Fruit fly (Drosophila melanogaster) whole organism, embryonic: ENCODE data around the gene ps.

ENCODE experiments used
- Awh ChIP-seq: fragments of 200-800 bp; sonication (Bioruptor generic); IDR thresholded peaks from 2 replicates; pipeline ENCODE4, ENCODE4 v1.3.6; 2022; ENCODE audit warnings: missing biosample characterization, missing genetic modification characterization
- BEAF-32 ChIP-seq: fragments of 200-800 bp; sonication (Bioruptor generic); optimal IDR thresholded peaks from 3 replicates; lab custom pipeline; 2017; ENCODE audit warnings: missing biosample characterization, missing genetic modification characterization, mild to moderate bottlenecking, moderate library complexity, missing genetic modification reagents
- Bteb2 ChIP-seq: fragments of 200-800 bp; sonication (Bioruptor generic); optimal IDR thresholded peaks from 2 replicates; lab custom pipeline; 2016; ENCODE audit warnings: missing biosample characterization, missing genetic modification characterization
- CG10366 ChIP-seq: fragments of 200-800 bp; sonication (Bioruptor generic); IDR thresholded peaks from 2 replicates; pipeline ENCODE4 v1.3.6; 2022; ENCODE audit warnings: missing biosample characterization, missing genetic modification characterization
- CG10462 ChIP-seq: fragments of 200-800 bp; sonication (Bioruptor generic); optimal IDR thresholded peaks from 2 replicates; lab custom pipeline; 2016; ENCODE audit warnings: missing biosample characterization, missing genetic modification characterization
- CG10654 ChIP-seq: fragments of 200-800 bp; sonication (Bioruptor generic); optimal IDR thresholded peaks from 2 replicates; lab custom pipeline; 2016; ENCODE audit warnings: missing biosample characterization, missing genetic modification characterization
- CG10959 ChIP-seq: fragments of 200-800 bp; sonication (Bioruptor generic); IDR thresholded peaks from 2 replicates; pipeline ENCODE4 v1.3.6; 2022; ENCODE audit warnings: missing biosample characterization, missing genetic modification characterization
- CG11247 ChIP-seq: fragments of 200-800 bp; sonication (Bioruptor generic); IDR thresholded peaks from 2 replicates; pipeline ENCODE4 v1.3.6; 2022; ENCODE audit warnings: missing biosample characterization, missing genetic modification characterization
- CG11398 ChIP-seq: fragments of 200-800 bp; sonication (Bioruptor generic); optimal IDR thresholded peaks from 2 replicates; lab custom pipeline; 2016; ENCODE audit warnings: missing biosample characterization, missing genetic modification characterization
- CG12769 ChIP-seq: fragments of 200-800 bp; sonication (Bioruptor generic); optimal IDR thresholded peaks from 2 replicates; lab custom pipeline; 2019; ENCODE audit warnings: missing biosample characterization, mild to moderate bottlenecking, missing genetic modification characterization, moderate library complexity
- CG15479 ChIP-seq: fragments of 200-800 bp; sonication (Bioruptor generic); optimal IDR thresholded peaks from 3 replicates; lab custom pipeline; 2019; ENCODE audit warnings: missing biosample characterization, mild to moderate bottlenecking, missing genetic modification characterization, moderate library complexity
- CG15601 ChIP-seq: fragments of 200-800 bp; sonication (Bioruptor generic); optimal IDR thresholded peaks from 3 replicates; lab custom pipeline; 2019; ENCODE audit warnings: missing biosample characterization, mild to moderate bottlenecking, missing genetic modification characterization, moderate library complexity
- CG17612 ChIP-seq: fragments of 200-800 bp; sonication (Bioruptor generic); IDR thresholded peaks from 2 replicates; pipeline ENCODE4 v1.3.6; 2022; ENCODE audit warnings: missing biosample characterization, missing genetic modification characterization
- CG18476 ChIP-seq: fragments of 200-800 bp; sonication (Bioruptor generic); optimal IDR thresholded peaks from 2 replicates; lab custom pipeline; 2016; ENCODE audit warnings: missing biosample characterization, mild to moderate bottlenecking, missing genetic modification characterization
- CG4328 ChIP-seq: fragments of 200-800 bp; sonication (Bioruptor generic); optimal IDR thresholded peaks from 3 replicates; lab custom pipeline; 2017; ENCODE audit warnings: missing biosample characterization, missing genetic modification reagents, missing genetic modification characterization
- CG4617 ChIP-seq: fragments of 200-800 bp; sonication (Bioruptor generic); optimal IDR thresholded peaks from 3 replicates; lab custom pipeline; 2016; ENCODE audit warnings: missing biosample characterization, missing genetic modification characterization, borderline replicate concordance
- CG6854 ChIP-seq: fragments of 200-800 bp; sonication (Bioruptor generic); optimal IDR thresholded peaks from 3 replicates; lab custom pipeline; 2017; ENCODE audit warnings: missing biosample characterization, mild to moderate bottlenecking, missing genetic modification characterization
- CG7745 ChIP-seq: fragments of 200-800 bp; sonication (Bioruptor generic); optimal IDR thresholded peaks from 2 replicates; lab custom pipeline; 2018; ENCODE audit warnings: missing biosample characterization, mild to moderate bottlenecking, missing genetic modification characterization, moderate library complexity
- CG7839 ChIP-seq: fragments of 200-800 bp; sonication (Bioruptor generic); optimal IDR thresholded peaks from 3 replicates; lab custom pipeline; 2018; ENCODE audit warnings: missing biosample characterization, mild to moderate bottlenecking, missing genetic modification characterization, moderate library complexity
- CG7963 ChIP-seq: fragments of 200-800 bp; sonication (Bioruptor generic); IDR thresholded peaks from 3 replicates; pipeline ENCODE4 v1.3.6; 2022; ENCODE audit warnings: missing biosample characterization, missing genetic modification characterization; ENCODE audit not compliant: partially characterized antibody
- CG8924 ChIP-seq: fragments of 200-800 bp; optimal IDR thresholded peaks from 3 replicates; lab custom pipeline; 2019; ENCODE audit warnings: missing biosample characterization, mild to moderate bottlenecking, missing genetic modification characterization, moderate library complexity
- Deaf1 ChIP-seq: fragments of 200-800 bp; optimal IDR thresholded peaks from 3 replicates; lab custom pipeline; 2019; ENCODE audit warnings: missing biosample characterization, mild to moderate bottlenecking, missing genetic modification characterization, moderate library complexity
- Dip3 ChIP-seq: fragments of 200-800 bp; sonication (Bioruptor generic); optimal IDR thresholded peaks from 3 replicates; lab custom pipeline; 2016; ENCODE audit warnings: missing biosample characterization, missing genetic modification characterization
- ERR ChIP-seq: fragments of 200-800 bp; sonication (Bioruptor generic); optimal IDR thresholded peaks from 2 replicates; lab custom pipeline; 2016; ENCODE audit warnings: missing biosample characterization, missing genetic modification characterization
- MESR4 ChIP-seq: fragments of 200-800 bp; sonication (Bioruptor generic); optimal IDR thresholded peaks from 2 replicates; lab custom pipeline; 2018; ENCODE audit warnings: missing biosample characterization, mild to moderate bottlenecking, missing genetic modification characterization, moderate library complexity
- Med ChIP-seq: fragments of 200-800 bp; sonication (Bioruptor generic); peaks from one replicate; lab custom pipeline; 2016; ENCODE audit warnings: missing biosample characterization, missing genetic modification characterization, mild to moderate bottlenecking, inconsistent platforms, moderate library complexity
- Opbp ChIP-seq: fragments of 200-800 bp; sonication (Bioruptor generic); IDR thresholded peaks from 3 replicates; pipeline ENCODE4 v1.3.6; 2022; ENCODE audit warnings: missing biosample characterization, missing genetic modification characterization; ENCODE audit not compliant: partially characterized antibody
- Pdp1 ChIP-seq, 2 experiments: fragments of 200-800 bp; sonication (Bioruptor generic); optimal IDR thresholded peaks; 3 replicates each; lab custom pipeline; 2016; ENCODE audit warnings: missing biosample characterization in 2 of 2, missing genetic modification characterization in 2 of 2, mild to moderate bottlenecking in 1 of 2, moderate library complexity in 1 of 2
- Rx ChIP-seq: fragments of 200-800 bp; sonication (Bioruptor generic); IDR thresholded peaks from 2 replicates; pipeline ENCODE4 v1.3.6; 2022; ENCODE audit warnings: missing biosample characterization, missing genetic modification characterization
- Side ChIP-seq: fragments of 200-800 bp; sonication (Bioruptor generic); optimal IDR thresholded peaks from 2 replicates; lab custom pipeline; 2016; ENCODE audit warnings: missing biosample characterization, missing genetic modification characterization
- ato ChIP-seq: fragments of 200-800 bp; sonication (Bioruptor generic); IDR thresholded peaks from 2 replicates; pipeline ENCODE4 v1.3.6; 2022; ENCODE audit warnings: missing biosample characterization, missing genetic modification characterization; ENCODE audit not compliant: partially characterized antibody
- bbx ChIP-seq: fragments of 200-800 bp; sonication (Bioruptor generic); IDR thresholded peaks from 2 replicates; pipeline ENCODE4 v1.3.6; 2022; ENCODE audit warnings: missing biosample characterization, missing genetic modification characterization; ENCODE audit not compliant: partially characterized antibody
- chif ChIP-seq, 2 experiments: fragments of 200-800 bp; sonication (Bioruptor generic); optimal IDR thresholded peaks; 3 replicates each; lab custom pipeline; 2016; ENCODE audit warnings: missing biosample characterization in 2 of 2, missing genetic modification characterization in 2 of 2
- chinmo ChIP-seq: fragments of 200-800 bp; sonication (Bioruptor generic); IDR thresholded peaks from 4 replicates; pipeline ENCODE4 v1.3.6; 2022; ENCODE audit warnings: missing biosample characterization, missing genetic modification characterization; ENCODE audit not compliant: partially characterized antibody
- ems ChIP-seq: fragments of 200-800 bp; sonication (Bioruptor generic); optimal IDR thresholded peaks from 3 replicates; lab custom pipeline; 2016; ENCODE audit warnings: missing biosample characterization, missing genetic modification characterization
- exex ChIP-seq: fragments of 200-800 bp; sonication (Bioruptor generic); optimal IDR thresholded peaks from 4 replicates; lab custom pipeline; 2018; ENCODE audit warnings: missing biosample characterization, mild to moderate bottlenecking, missing genetic modification characterization, moderate library complexity
- eyg ChIP-seq: fragments of 200-800 bp; sonication (Bioruptor generic); optimal IDR thresholded peaks from 3 replicates; lab custom pipeline; 2016; ENCODE audit warnings: missing biosample characterization, missing genetic modification characterization
- fd102C ChIP-seq: fragments of 200-800 bp; sonication (Bioruptor generic); optimal IDR thresholded peaks from 2 replicates; lab custom pipeline; 2018; ENCODE audit warnings: missing biosample characterization, mild to moderate bottlenecking, missing genetic modification characterization, moderate library complexity
- fd3F ChIP-seq: fragments of 200-800 bp; sonication (Bioruptor generic); optimal IDR thresholded peaks from 2 replicates; lab custom pipeline; 2018; ENCODE audit warnings: missing biosample characterization, mild to moderate bottlenecking, missing genetic modification characterization, moderate library complexity
- gcm2 ChIP-seq: fragments of 200-800 bp; sonication (Bioruptor generic); optimal IDR thresholded peaks from 2 replicates; lab custom pipeline; 2016; ENCODE audit warnings: missing biosample characterization, missing genetic modification characterization
- gem ChIP-seq: fragments of 200-800 bp; sonication (Bioruptor generic); optimal IDR thresholded peaks from 2 replicates; lab custom pipeline; 2019; ENCODE audit warnings: missing biosample characterization, mild to moderate bottlenecking, missing genetic modification characterization, moderate library complexity
- hb ChIP-seq: fragments of 200-800 bp; sonication (Bioruptor generic); IDR thresholded peaks from 3 replicates; pipeline ENCODE4 v1.3.6; 2022; ENCODE audit warnings: missing biosample characterization, missing genetic modification characterization; ENCODE audit not compliant: partially characterized antibody
- kay ChIP-seq: fragments of 200-800 bp; sonication (Bioruptor generic); optimal IDR thresholded peaks from 2 replicates; lab custom pipeline; 2016; ENCODE audit warnings: missing biosample characterization, missing genetic modification characterization
- odd ChIP-seq: fragments of 200-800 bp; sonication (Bioruptor generic); optimal IDR thresholded peaks from 2 replicates; lab custom pipeline; 2017; ENCODE audit warnings: missing biosample characterization, mild to moderate bottlenecking, missing genetic modification characterization
- pros ChIP-seq: fragments of 200-800 bp; sonication (Bioruptor generic); optimal IDR thresholded peaks from 3 replicates; lab custom pipeline; 2019; ENCODE audit warnings: missing biosample characterization, mild to moderate bottlenecking, missing genetic modification characterization, moderate library complexity
- slbo ChIP-seq: fragments of 200-800 bp; sonication (Bioruptor generic); IDR thresholded peaks from 2 replicates; pipeline ENCODE4 v1.3.6; 2022; ENCODE audit warnings: missing biosample characterization, missing genetic modification characterization
- slp2 ChIP-seq: fragments of 200-800 bp; sonication (Bioruptor generic); optimal IDR thresholded peaks from 2 replicates; lab custom pipeline; 2016; ENCODE audit warnings: missing biosample characterization, missing genetic modification characterization
- tap ChIP-seq: fragments of 200-800 bp; optimal IDR thresholded peaks from 3 replicates; lab custom pipeline; 2019; ENCODE audit warnings: missing biosample characterization, mild to moderate bottlenecking, missing genetic modification characterization, moderate library complexity
- tup ChIP-seq: fragments of 200-800 bp; sonication (Bioruptor generic); optimal IDR thresholded peaks from 2 replicates; lab custom pipeline; 2016; ENCODE audit warnings: missing biosample characterization, mild to moderate bottlenecking, missing genetic modification characterization, moderate library complexity
- zen2 ChIP-seq: fragments of 200-800 bp; sonication (Bioruptor generic); IDR thresholded peaks from 3 replicates; pipeline ENCODE4 v1.3.6; 2022; ENCODE audit warnings: missing biosample characterization, missing genetic modification characterization; ENCODE audit not compliant: partially characterized antibody

Gene ps

DNA sequence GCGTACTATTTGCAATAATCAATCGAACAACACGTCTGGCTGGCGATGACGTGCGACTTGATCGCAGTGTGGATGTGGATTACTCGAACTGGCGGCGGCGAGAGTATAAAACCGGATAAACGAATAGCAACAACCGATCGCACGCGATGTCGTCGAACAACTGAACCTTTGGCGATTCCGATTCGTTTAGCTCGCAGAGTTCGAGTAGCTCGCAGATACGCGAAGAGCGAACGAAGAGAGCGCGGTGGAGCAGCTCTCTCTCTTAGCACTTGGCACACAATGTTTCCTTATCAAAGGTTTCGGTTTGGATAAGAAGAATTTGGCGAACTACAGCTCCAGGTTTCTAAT lies 84.7 kb downstream of the ps start, which contains the start of gene RhoL (continued):
- no peak for TF ChIP-seq fd3F (GFP tag; lab: Kevin White, UChicago)
- TF ChIP-seq CG11398 (GFP tag; lab: Kevin White, UChicago): no peak
- no peak for TF ChIP-seq CG10366 (GFP tag; lab: Robert Waterston, UW)
- TF ChIP-seq slbo (GFP tag; lab: Robert Waterston, UW): 0 out of 2 replicates have a peak, but pooled peaks have one; percentile 10
- no peak for TF ChIP-seq fd102C (GFP tag; lab: Kevin White, UChicago)
- peak; percentile 4 for TF ChIP-seq pros (GFP tag; lab: Kevin White, UChicago)
- peak; percentile 70 for TF ChIP-seq bbx (GFP tag; lab: Robert Waterston, UW)
- no peak for TF ChIP-seq CG10654 (GFP tag; lab: Kevin White, UChicago)
- no peak for TF ChIP-seq CG12769 (tag; lab: Kevin White, UChicago)
- TF ChIP-seq Pdp1 (GFP tag; optimal IDR thresholded peaks at IDR 0.05; lab: Kevin White, UChicago): peak in 1 of 2 experiments; percentile 34
- TF ChIP-seq chif (GFP tag; optimal IDR thresholded peaks at IDR 0.05; lab: Kevin White, UChicago): no peak
- no peak for TF ChIP-seq odd
- no peak for TF ChIP-seq CG7839 (tag; lab: Kevin White, UChicago)
- no peak for TF ChIP-seq CG4617 (GFP tag; lab: Kevin White, UChicago)
- no peak for TF ChIP-seq tup (GFP tag; lab: Kevin White, UChicago)
- no peak for TF ChIP-seq ems
- TF ChIP-seq CG4328 (GFP tag; lab: Kevin White, UChicago): no peak
- peak; percentile 31 for TF ChIP-seq Side (GFP tag; lab: Kevin White, UChicago)
- peak; percentile 5 for TF ChIP-seq MESR4 (GFP tag; lab: Kevin White, UChicago)
- TF ChIP-seq CG6854: peak; percentile 49
- 0 out of 2 replicates have a peak, but pooled peaks have one; percentile 37 for TF ChIP-seq Awh (GFP tag; lab: Robert Waterston, UW)
- peak; percentile 48 for TF ChIP-seq tap (tag; lab: Kevin White, UChicago)
- no peak for TF ChIP-seq slp2
- no peak for TF ChIP-seq CG15601 (tag; lab: Kevin White, UChicago)
- TF ChIP-seq CG18476 (GFP tag; lab: Kevin White, UChicago): no peak
- no peak for TF ChIP-seq CG10462 (GFP tag; lab: Kevin White, UChicago)
- TF ChIP-seq Bteb2: no peak
- TF ChIP-seq Dip3 (GFP tag; lab: Kevin White, UChicago): no peak
- no peak for TF ChIP-seq ERR (GFP tag; lab: Kevin White, UChicago)
- TF ChIP-seq Rx: no peak
- no peak for TF ChIP-seq CG15479 (GFP tag; lab: Kevin White, UChicago)
- TF ChIP-seq CG7745: no peak
- TF ChIP-seq CG11247: no peak
- no peak for TF ChIP-seq gcm2
- no peak for TF ChIP-seq BEAF-32
- peak; percentile 53 for TF ChIP-seq exex (tag; lab: Kevin White, UChicago)
- TF ChIP-seq CG10959 (GFP tag; lab: Robert Waterston, UW): no peak
- TF ChIP-seq kay (GFP tag; lab: Kevin White, UChicago): no peak
- TF ChIP-seq ato (GFP tag; lab: Robert Waterston, UW): no peak
- TF ChIP-seq CG8924 (tag; lab: Kevin White, UChicago): peak; percentile 20
- peak; percentile 88 for TF ChIP-seq Med (GFP tag; lab: Kevin White, UChicago)
- no peak for TF ChIP-seq hb (GFP tag; lab: Robert Waterston, UW)
- peak; percentile 95 for TF ChIP-seq Deaf1
- TF ChIP-seq CG7963: no peak
- no peak for TF ChIP-seq CG17612
- TF ChIP-seq zen2 (GFP tag; lab: Robert Waterston, UW): peak; percentile 50; the same call in 2 of the 3 replicates
- no peak for TF ChIP-seq eyg (GFP tag; lab: Kevin White, UChicago)
- no peak for TF ChIP-seq gem (tag; lab: Kevin White, UChicago)
- TF ChIP-seq Opbp (GFP tag; lab: Robert Waterston, UW): peak; percentile 30; the same call in 1 of the 3 replicates
- TF ChIP-seq chinmo (GFP tag; lab: Robert Waterston, UW): peak; percentile 84; the same call in 2 of the 4 replicates
